Worm (Caenorhabditis elegans): ENCODE measurements around the gene sec-15.

sec-15 gene

ce11 chrX:8877162-8877561 lies 41.6 kb upstream of the sec-15 start:
- TF ChIP-seq lin-38 (GFP tag; IDR thresholded peaks at IDR 0.05) (no peak), ZK546.5 (tag; optimal IDR thresholded peaks at IDR 0.05) (no peak), F49E8.2 (tag; optimal IDR thresholded peaks at IDR 0.05; ENCODE audit: borderline replicate concordance) (no peak), pha-4 (GFP tag; IDR thresholded peaks at IDR 0.05) (peak; percentile 37; the same call in 1 of the 2 replicates), pha-4 (tag; optimal IDR thresholded peaks at IDR 0.05) (no peak), F37D6.2 (tag; optimal IDR thresholded peaks at IDR 0.05) (no peak), cey-2 (tag; optimal IDR thresholded peaks at IDR 0.05; ENCODE audit: borderline replicate concordance, insufficient read depth) (no peak), madf-5 (GFP tag; IDR thresholded peaks at IDR 0.05) (peak in 1 of 2 experiments; percentile 51; a peak in 1 of 4 replicates), hlh-30 (tag; optimal IDR thresholded peaks at IDR 0.05; ENCODE audit: insufficient read depth) (peak; percentile 45), egl-27 (tag; optimal IDR thresholded peaks at IDR 0.05) (no peak), daf-16 (GFP tag; optimal IDR thresholded peaks at IDR 0.05) (peak in 1 of 2 experiments; percentile 26), daf-16 (tag; optimal IDR thresholded peaks at IDR 0.05) (no peak), aha-1 (tag) (peak; percentile 40), unc-39 (tag; optimal IDR thresholded peaks at IDR 0.05) (no peak), spr-3 (GFP tag; optimal IDR thresholded peaks at IDR 0.05) (no peak), T26A8.4 (GFP tag; IDR thresholded peaks at IDR 0.05) (no peak), madf-9 (GFP tag; conservative IDR thresholded peaks at IDR 0.05) (no peak), lir-3 (tag; optimal IDR thresholded peaks at IDR 0.05) (no peak), F26F4.8 (GFP tag; conservative IDR thresholded peaks at IDR 0.05) (peak; percentile 60; the same call in 1 of the 2 replicates), nhr-48 (tag; optimal IDR thresholded peaks at IDR 0.05) (no peak), nhr-76 (tag; optimal IDR thresholded peaks at IDR 0.05) (no peak), egl-43 (GFP tag; IDR thresholded peaks at IDR 0.05) (no peak), mxl-2 (GFP tag; conservative IDR thresholded peaks at IDR 0.05) (no peak), nhr-6 (tag; optimal IDR thresholded peaks at IDR 0.05) (peak; percentile 19), daf-19 (GFP tag; conservative IDR thresholded peaks at IDR 0.05) (no peak), snpc-1.2 (GFP tag; IDR thresholded peaks at IDR 0.05) (peak; percentile 67; the same call in 1 of the 2 replicates), nhr-41 (GFP tag; IDR thresholded peaks at IDR 0.05) (no peak), nhr-237 (tag; optimal IDR thresholded peaks at IDR 0.05) (no peak), mep-1 (tag; optimal IDR thresholded peaks at IDR 0.05) (peak; percentile 3), snpc-4 (tag; optimal IDR thresholded peaks at IDR 0.05) (no peak), nhr-25 (tag; optimal IDR thresholded peaks at IDR 0.05; ENCODE audit: borderline replicate concordance, insufficient read depth) (no peak), mdt-29 (GFP tag; IDR thresholded peaks at IDR 0.05) (no peak), D1046.2 (GFP tag; IDR thresholded peaks at IDR 0.05) (no peak), hif-1 (tag; optimal IDR thresholded peaks at IDR 0.05) (no peak), lin-29 (GFP tag; IDR thresholded peaks at IDR 0.05) (no peak), nhr-11 (tag; optimal IDR thresholded peaks at IDR 0.05) (no peak), ztf-11 (tag; optimal IDR thresholded peaks at IDR 0.05) (no peak), T20F7.1 (GFP tag; optimal IDR thresholded peaks at IDR 0.05) (no peak), hmg-1.1 (GFP tag; IDR thresholded peaks at IDR 0.05) (0 out of 2 replicates have a peak, but pooled peaks have one; percentile 39)

- TF ChIP-seq mxl-3 (GFP tag; optimal IDR thresholded peaks at IDR 0.05) (peak; percentile 47), spr-1 (tag; optimal IDR thresholded peaks at IDR 0.05) (no peak)
Observed at ce11 chrX:8875867-8876266, 40.4 kb upstream of the sec-15 start.
